Fruit fly (Drosophila melanogaster) whole organism, embryonic: ENCODE data around the gene CG14230.

ENCODE experiments used
- BEAF-32 ChIP-seq: fragments of 200-800 bp; sonication (Bioruptor generic); optimal IDR thresholded peaks from 3 replicates; lab custom pipeline; 2017; ENCODE audit warnings: missing biosample characterization, missing genetic modification characterization, mild to moderate bottlenecking, moderate library complexity, missing genetic modification reagents
- Bteb2 ChIP-seq: fragments of 200-800 bp; sonication (Bioruptor generic); optimal IDR thresholded peaks from 2 replicates; lab custom pipeline; 2016; ENCODE audit warnings: missing biosample characterization, missing genetic modification characterization
- CG10209 ChIP-seq: fragments of 200-800 bp; sonication (Bioruptor generic); optimal IDR thresholded peaks from 3 replicates; lab custom pipeline; 2017; ENCODE audit warnings: missing biosample characterization, mild to moderate bottlenecking, missing genetic modification characterization, missing genetic modification reagents
- CG10267 ChIP-seq: fragments of 200-800 bp; sonication (Bioruptor generic); optimal IDR thresholded peaks from 2 replicates; lab custom pipeline; 2018; ENCODE audit warnings: missing biosample characterization, mild to moderate bottlenecking, missing genetic modification characterization, moderate library complexity
- CG10979 ChIP-seq: fragments of 200-800 bp; sonication (Bioruptor generic); optimal IDR thresholded peaks from 2 replicates; lab custom pipeline; 2018; ENCODE audit warnings: missing biosample characterization, mild to moderate bottlenecking, missing genetic modification characterization, moderate library complexity
- CG12219 ChIP-seq: fragments of 200-800 bp; sonication (Bioruptor generic); optimal IDR thresholded peaks from 3 replicates; lab custom pipeline; 2018; ENCODE audit warnings: missing biosample characterization, mild to moderate bottlenecking, missing genetic modification characterization
- CG12391 ChIP-seq: fragments of 200-800 bp; sonication (Bioruptor generic); optimal IDR thresholded peaks from 3 replicates; lab custom pipeline; 2018; ENCODE audit warnings: missing biosample characterization, mild to moderate bottlenecking, missing genetic modification characterization, moderate library complexity
- CG12769 ChIP-seq: fragments of 200-800 bp; sonication (Bioruptor generic); optimal IDR thresholded peaks from 2 replicates; lab custom pipeline; 2019; ENCODE audit warnings: missing biosample characterization, mild to moderate bottlenecking, missing genetic modification characterization, moderate library complexity
- CG14710 ChIP-seq: fragments of 200-800 bp; sonication (Bioruptor generic); optimal IDR thresholded peaks from 3 replicates; lab custom pipeline; 2019; ENCODE audit warnings: missing biosample characterization, mild to moderate bottlenecking, missing genetic modification characterization, moderate library complexity
- CG17361 ChIP-seq: fragments of 200-800 bp; sonication (Bioruptor generic); IDR thresholded peaks from 3 replicates; pipeline ENCODE4 v1.3.6; 2022; ENCODE audit warnings: missing biosample characterization, missing genetic modification characterization
- CG18262 ChIP-seq: fragments of 200-800 bp; optimal IDR thresholded peaks from 3 replicates; lab custom pipeline; 2019; ENCODE audit warnings: missing biosample characterization, mild to moderate bottlenecking, missing genetic modification characterization, moderate library complexity
- CG18764 ChIP-seq: fragments of 200-800 bp; sonication (Bioruptor generic); optimal IDR thresholded peaks from 3 replicates; lab custom pipeline; 2016; ENCODE audit warnings: missing biosample characterization, missing genetic modification characterization
- CG2199 ChIP-seq: fragments of 200-800 bp; sonication (Bioruptor generic); IDR thresholded peaks from 3 replicates; pipeline ENCODE4 v1.3.6; 2022; ENCODE audit warnings: missing biosample characterization, missing genetic modification characterization
- CG3065 ChIP-seq: fragments of 200-800 bp; sonication (Bioruptor generic); optimal IDR thresholded peaks from 2 replicates; lab custom pipeline; 2016; ENCODE audit warnings: missing biosample characterization, missing genetic modification characterization
- CG33557 ChIP-seq: fragments of 200-800 bp; sonication (Bioruptor generic); optimal IDR thresholded peaks from 2 replicates; lab custom pipeline; 2019; ENCODE audit warnings: missing biosample characterization, mild to moderate bottlenecking, missing genetic modification characterization, moderate library complexity
- CG7556 ChIP-seq: fragments of 200-800 bp; sonication (Bioruptor generic); optimal IDR thresholded peaks from 2 replicates; lab custom pipeline; 2017; ENCODE audit warnings: missing biosample characterization, mild to moderate bottlenecking, missing genetic modification characterization
- Deaf1 ChIP-seq: fragments of 200-800 bp; optimal IDR thresholded peaks from 3 replicates; lab custom pipeline; 2019; ENCODE audit warnings: missing biosample characterization, mild to moderate bottlenecking, missing genetic modification characterization, moderate library complexity
- ERR ChIP-seq: fragments of 200-800 bp; sonication (Bioruptor generic); optimal IDR thresholded peaks from 2 replicates; lab custom pipeline; 2016; ENCODE audit warnings: missing biosample characterization, missing genetic modification characterization
- Med ChIP-seq: fragments of 200-800 bp; sonication (Bioruptor generic); peaks from one replicate; lab custom pipeline; 2016; ENCODE audit warnings: missing biosample characterization, missing genetic modification characterization, mild to moderate bottlenecking, inconsistent platforms, moderate library complexity
- Mrtf ChIP-seq: fragments of 200-800 bp; sonication (Bioruptor generic); IDR thresholded peaks from 3 replicates; pipeline ENCODE4 v1.3.6; 2022; ENCODE audit warnings: missing biosample characterization, missing genetic modification characterization
- Neu2 ChIP-seq: fragments of 200-800 bp; sonication (Bioruptor generic); optimal IDR thresholded peaks from 3 replicates; lab custom pipeline; 2016; ENCODE audit warnings: missing biosample characterization, missing genetic modification characterization, borderline replicate concordance
- Spps ChIP-seq: fragments of 200-800 bp; sonication (Bioruptor generic); optimal IDR thresholded peaks from 2 replicates; lab custom pipeline; 2018; ENCODE audit warnings: missing biosample characterization, mild to moderate bottlenecking, missing genetic modification characterization
- Usf ChIP-seq: fragments of 200-800 bp; sonication (Bioruptor generic); optimal IDR thresholded peaks from 2 replicates; lab custom pipeline; 2017; ENCODE audit warnings: missing genotype, missing biosample characterization, missing genetic modification characterization
- Xbp1 ChIP-seq: fragments of 200-800 bp; sonication (Bioruptor generic); optimal IDR thresholded peaks from 3 replicates; lab custom pipeline; 2016; ENCODE audit warnings: missing biosample characterization, mild to moderate bottlenecking, missing genetic modification characterization
- ase ChIP-seq: fragments of 200-800 bp; sonication (Bioruptor generic); IDR thresholded peaks from 3 replicates; pipeline ENCODE4 v1.3.6; 2022; ENCODE audit warnings: missing biosample characterization, missing genetic modification characterization
- crol ChIP-seq: fragments of 200-800 bp; sonication (Bioruptor generic); IDR thresholded peaks from 2 replicates; pipeline ENCODE4 v1.3.6; 2022; ENCODE audit warnings: missing biosample characterization, missing genetic modification characterization
- dmrt11E ChIP-seq: fragments of 200-800 bp; sonication (Bioruptor generic); optimal IDR thresholded peaks from 3 replicates; lab custom pipeline; 2018; ENCODE audit warnings: missing biosample characterization, mild to moderate bottlenecking, missing genetic modification characterization, moderate library complexity
- gem ChIP-seq: fragments of 200-800 bp; sonication (Bioruptor generic); optimal IDR thresholded peaks from 2 replicates; lab custom pipeline; 2019; ENCODE audit warnings: missing biosample characterization, mild to moderate bottlenecking, missing genetic modification characterization, moderate library complexity
- jigr1 ChIP-seq: fragments of 200-800 bp; sonication (Bioruptor generic); IDR thresholded peaks from 3 replicates; pipeline ENCODE4 v1.3.6; 2022; ENCODE audit warnings: missing biosample characterization, missing genetic modification characterization
- lola ChIP-seq, 3 experiments: fragments of >200 bp in 2 of 3; fragments of 200-800 bp in 1 of 3; sonication (Bioruptor generic) in 1 of 3; optimal IDR thresholded peaks; 2 replicates each; lab custom pipeline; 2017 to 2019; ENCODE audit warnings: missing biosample characterization in 3 of 3, missing genetic modification characterization in 3 of 3, mild to moderate bottlenecking in 1 of 3, moderate library complexity in 1 of 3
- nau ChIP-seq: fragments of 200-800 bp; sonication (Bioruptor generic); optimal IDR thresholded peaks from 3 replicates; lab custom pipeline; 2017; ENCODE audit warnings: missing biosample characterization, mild to moderate bottlenecking, missing genetic modification characterization, missing genetic modification reagents
- nmo ChIP-seq: fragments of 200-800 bp; sonication (Bioruptor generic); optimal IDR thresholded peaks from 2 replicates; lab custom pipeline; 2018; ENCODE audit warnings: missing biosample characterization, mild to moderate bottlenecking, missing genetic modification characterization, moderate library complexity
- pita ChIP-seq: fragments of 200-800 bp; sonication (Bioruptor generic); optimal IDR thresholded peaks from 2 replicates; lab custom pipeline; 2017; ENCODE audit warnings: missing biosample characterization, mild to moderate bottlenecking, missing genetic modification characterization
- psq ChIP-seq: fragments of 200-800 bp; sonication (Bioruptor generic); optimal IDR thresholded peaks from 2 replicates; lab custom pipeline; 2017; ENCODE audit warnings: missing biosample characterization, missing genetic modification characterization
- ranshi ChIP-seq: fragments of 200-800 bp; sonication (Bioruptor generic); IDR thresholded peaks from 2 replicates; pipeline ENCODE4 v1.3.6; 2022; ENCODE audit warnings: missing biosample characterization, missing genetic modification characterization
- sens ChIP-seq: fragments of 200-800 bp; sonication (Bioruptor generic); peaks from one replicate; lab custom pipeline; 2016; ENCODE audit warnings: missing biosample characterization, missing genetic modification characterization
- twi ChIP-seq: fragments of 200-800 bp; optimal IDR thresholded peaks from 2 replicates; lab custom pipeline; 2019; ENCODE audit warnings: missing biosample characterization, mild to moderate bottlenecking, missing genetic modification characterization, moderate library complexity
- wdn ChIP-seq: fragments of 200-800 bp; sonication (Bioruptor generic); IDR thresholded peaks from 2 replicates; pipeline ENCODE4 v1.3.6; 2022; ENCODE audit warnings: missing biosample characterization, missing genetic modification characterization
- z ChIP-seq: fragments of 200-800 bp; sonication (Bioruptor generic); IDR thresholded peaks from 3 replicates; pipeline ENCODE4 v1.3.6; 2022; ENCODE audit warnings: missing biosample characterization, missing genetic modification characterization
- zf30C ChIP-seq: fragments of 200-800 bp; sonication (Bioruptor generic); optimal IDR thresholded peaks from 3 replicates; lab custom pipeline; 2018; ENCODE audit warnings: missing biosample characterization, mild to moderate bottlenecking, missing genetic modification characterization

CG14230 gene

dm6 chrX:19716325-19716917 lies 12.4 kb downstream of the CG14230 start:
- TF ChIP-seq jigr1 (no peak), twi (tag; lab: Kevin White, UChicago) (peak; percentile 92), lola (GFP tag; optimal IDR thresholded peaks at IDR 0.05; lab: Kevin White, UChicago) (peak in 1 of 3 experiments; percentile 44), pita (GFP tag; lab: Kevin White, UChicago) (no peak), nmo (no peak), Neu2 (GFP tag; lab: Kevin White, UChicago) (no peak), CG18764 (GFP tag; lab: Kevin White, UChicago) (no peak), CG10979 (tag; lab: Kevin White, UChicago) (peak; percentile 16), sens (GFP tag; lab: Kevin White, UChicago) (peak; percentile 81), CG14710 (peak; percentile 4), CG12219 (GFP tag; lab: Kevin White, UChicago) (no peak), gem (tag; lab: Kevin White, UChicago) (peak; percentile 27), CG17361 (GFP tag; lab: Robert Waterston, UW) (peak; percentile 64; the same call in 2 of the 3 replicates), Med (GFP tag; lab: Kevin White, UChicago) (peak; percentile 31), CG10267 (tag; lab: Kevin White, UChicago) (peak; percentile 2), ERR (GFP tag; lab: Kevin White, UChicago) (no peak), CG33557 (GFP tag; lab: Kevin White, UChicago) (peak; percentile 10), Bteb2 (no peak), nau (GFP tag; lab: Kevin White, UChicago) (no peak), dmrt11E (tag; lab: Kevin White, UChicago) (peak; percentile 39), zf30C (peak; percentile 71), CG12391 (tag; lab: Kevin White, UChicago) (peak; percentile 8), CG18262 (tag; lab: Kevin White, UChicago) (peak; percentile 42)

dm6 chrX:19717041-19717440 lies 13.1 kb downstream of the CG14230 start:
- TF ChIP-seq crol (GFP tag; lab: Robert Waterston, UW), result peak; percentile 75; the same call in 1 of the 2 replicates
- no peak for TF ChIP-seq CG3065
- peak; percentile 54; the same call in 2 of the 3 replicates for TF ChIP-seq CG2199 (GFP tag; lab: Robert Waterston, UW)
- no peak for TF ChIP-seq psq (GFP tag; lab: Kevin White, UChicago)
- TF ChIP-seq ase (GFP tag; lab: Robert Waterston, UW), result no peak
- no peak for TF ChIP-seq Xbp1 (GFP tag; lab: Kevin White, UChicago)
- peak; percentile 10 for TF ChIP-seq Deaf1 (tag; lab: Kevin White, UChicago)
- no peak for TF ChIP-seq CG10209 (GFP tag; lab: Kevin White, UChicago)
- TF ChIP-seq z (GFP tag; lab: Robert Waterston, UW), result 0 out of 3 replicates have a peak, but pooled peaks have one; percentile 45
- no peak for TF ChIP-seq BEAF-32 (GFP tag; lab: Kevin White, UChicago)
- TF ChIP-seq CG7556 (GFP tag; lab: Kevin White, UChicago), result no peak
- no peak for TF ChIP-seq Mrtf (GFP tag; lab: Robert Waterston, UW)
- no peak for TF ChIP-seq ranshi (GFP tag; lab: Robert Waterston, UW)
- no peak for TF ChIP-seq Usf (GFP tag; lab: Kevin White, UChicago)
- no peak for TF ChIP-seq CG12769 (tag; lab: Kevin White, UChicago)
- no peak for TF ChIP-seq wdn (GFP tag; lab: Robert Waterston, UW)
- no peak for TF ChIP-seq Spps (tag; lab: Kevin White, UChicago)
